Worm (Caenorhabditis elegans) whole organism, L1 larva: ENCODE results near the gene Y46E12BL.2.

Experiments
- ceh-8 ChIP-seq: fragments of 200-800 bp; sonication (Bioruptor generic); optimal IDR thresholded peaks from 2 replicates; lab custom pipeline; 2018; ENCODE audit warnings: mild to moderate bottlenecking, missing genetic modification characterization, moderate library complexity, missing compliant biosample characterization
- grh-1 ChIP-seq: fragments of 200-800 bp; sonication (Bioruptor generic); IDR thresholded peaks from 2 replicates; pipeline ENCODE4 v1.3.6; 2022; ENCODE audit warnings: missing genetic modification reagents, missing genetic modification characterization, missing compliant biosample characterization
- lsy-2 ChIP-seq, 2 experiments: fragments of 150-350 bp; optimal IDR thresholded peaks; 2 replicates each; lab custom pipeline; 2014; ENCODE audit warnings: missing biosample characterization in 2 of 2, missing genetic modification characterization in 2 of 2
- mef-2 ChIP-seq: fragments of 150-350 bp; optimal IDR thresholded peaks from 2 replicates; lab custom pipeline; 2014; ENCODE audit warnings: missing biosample characterization, missing genetic modification characterization
- nhr-28 ChIP-seq: fragments of 150-350 bp; optimal IDR thresholded peaks from 2 replicates; lab custom pipeline; 2014; ENCODE audit warnings: missing biosample characterization, missing genetic modification characterization

The Y46E12BL.2 gene

DNA sequence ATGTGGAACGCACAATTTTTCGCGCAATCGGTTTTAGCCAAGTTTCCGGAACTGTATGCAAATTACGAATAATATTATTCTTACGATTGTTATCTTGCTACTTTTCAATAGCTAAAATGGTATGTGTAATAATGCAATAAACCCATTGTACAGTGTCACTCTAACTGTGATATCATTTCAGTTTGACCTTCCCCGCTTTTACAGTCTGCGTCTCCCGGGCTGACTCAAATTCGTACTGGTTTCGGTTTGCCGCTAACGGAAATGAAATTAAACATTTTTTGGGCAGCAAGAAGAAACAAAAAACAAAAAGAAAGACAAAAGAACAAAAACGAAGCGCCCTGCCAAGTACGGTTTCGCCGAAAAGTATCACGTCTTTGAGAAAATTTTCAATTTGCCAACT, 33.7 kb downstream of the Y46E12BL.2 start (continued):
- peak in 1 of 2 experiments; percentile 70 for TF ChIP-seq lsy-2 (tag; optimal IDR thresholded peaks at IDR 0.05; lab: Kevin White, UChicago)
- no peak for TF ChIP-seq nhr-28 (tag; lab: Kevin White, UChicago)

ce11 chrII:15268195-15268594, 35.4 kb downstream of the Y46E12BL.2 start, which contains the start of gene rga-9:
rga-9 (plus strand) TSS chrII:15268210.
- TF ChIP-seq nhr-28 (tag; lab: Kevin White, UChicago) (no peak), grh-1 (GFP tag; lab: Robert Waterston, UW) (0 out of 2 replicates have a peak, but pooled peaks have one; percentile 13)

- TF ChIP-seq ceh-8 (GFP tag; lab: Kevin White, UChicago): peak; percentile 39
- TF ChIP-seq mef-2 (tag; lab: Kevin White, UChicago): no peak
Observed at ce11 chrII:15272962-15273361, 40.2 kb downstream of the Y46E12BL.2 start.
